Worm (Caenorhabditis elegans): ENCODE measurements around the gene bath-4.
"Not testable (repeated sequence)": the region's sequence is repeated elsewhere in the genome, so short reads cannot be mapped to it uniquely, and the experiment has no call there.

The bath-4 gene

DNA sequence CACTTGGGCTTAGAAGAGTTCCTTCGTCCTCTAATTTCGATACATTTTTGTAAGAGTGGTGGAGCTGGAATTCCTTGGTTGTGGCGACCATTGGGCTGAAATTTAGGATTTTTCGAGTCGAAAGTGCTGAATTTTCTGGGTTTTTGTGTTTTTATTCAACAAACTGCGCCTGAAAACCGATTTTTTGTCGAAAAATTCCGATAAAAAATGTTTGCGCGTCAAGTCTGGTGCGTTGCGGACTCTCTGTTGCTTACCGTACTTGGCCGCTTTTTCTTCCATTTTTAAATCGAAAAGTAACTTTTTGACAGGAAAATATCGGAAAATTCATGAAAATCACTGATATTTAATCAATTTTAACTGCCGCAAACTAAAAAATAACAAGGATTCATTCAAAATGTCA, at the start of gene bath-4:
Gene bath-4, minus strand, starts transcription at position 101 of the 400 bp plus-strand sequence.
- TF ChIP-seq zip-5 (tag; optimal IDR thresholded peaks at IDR 0.05) = no peak
- no peak for TF ChIP-seq ama-1 (optimal IDR thresholded peaks at IDR 0.05)
- TF ChIP-seq K09A11.1 (tag; optimal IDR thresholded peaks at IDR 0.05; ENCODE audit: insufficient read depth) = no peak
- no peak for TF ChIP-seq Y22D7AL.16 (tag; optimal IDR thresholded peaks at IDR 0.05)
- no peak for TF ChIP-seq nhr-232 (tag; optimal IDR thresholded peaks at IDR 0.05)
- TF ChIP-seq ceh-48 (tag; optimal IDR thresholded peaks at IDR 0.05) = no peak

- TF ChIP-seq odd-2, ceh-9, fax-1 (tag; optimal IDR thresholded peaks at IDR 0.05): not testable (repeated sequence)
Observed at ce11 chrII:1955568-1955967, 37.8 kb upstream of the bath-4 start, which contains the start of gene math-49. Gene math-49 (minus strand): TSS chrII:1955668.

- TF ChIP-seq syd-9 (tag; optimal IDR thresholded peaks at IDR 0.05) = no peak
- TF ChIP-seq elt-2 (tag; optimal IDR thresholded peaks at IDR 0.05) = peak; percentile 99
Observed at ce11 chrII:1949119-1949518, 31.4 kb upstream of the bath-4 start.

DNA sequence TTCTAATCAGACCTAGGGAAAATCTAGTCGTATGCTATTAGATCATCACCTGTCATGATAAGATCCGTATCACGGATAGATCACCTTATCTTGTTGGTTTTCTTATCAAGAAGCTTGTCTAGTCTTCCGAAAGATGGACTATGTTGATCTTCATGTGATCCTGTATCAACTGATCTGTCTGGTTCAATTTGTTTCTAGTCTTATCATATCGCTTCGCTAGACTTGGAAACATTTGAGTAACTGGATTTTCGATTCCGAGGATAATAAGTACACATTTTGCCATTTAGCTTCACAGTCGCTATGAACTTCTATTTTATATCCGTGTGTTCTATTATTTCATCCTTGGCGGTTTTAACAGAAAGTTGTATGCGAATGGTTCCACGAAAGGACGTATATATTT, 30.6 kb upstream of the bath-4 start, which contains the start of gene ZK250.2:
Gene ZK250.2, plus strand, starts transcription at position 301 of the 400 bp plus-strand sequence.
- TF ChIP-seq ceh-6 (GFP tag; optimal IDR thresholded peaks at IDR 0.05); K02D7.2 (tag; optimal IDR thresholded peaks at IDR 0.05); ceh-14 (tag; optimal IDR thresholded peaks at IDR 0.05): not testable (repeated sequence)

- TF ChIP-seq syd-9 (tag; optimal IDR thresholded peaks at IDR 0.05) = no peak
Observed at ce11 chrII:1946427-1946826, 28.7 kb upstream of the bath-4 start, which contains the start of gene math-48. Gene math-48 (minus strand): TSS chrII:1946527.

ce11 chrII:1945093-1945492, 27.3 kb upstream of the bath-4 start, which contains the start of gene ZK250.14:
Gene ZK250.14 (minus strand): TSS chrII:1945193.
- TF ChIP-seq ttx-3 (tag; optimal IDR thresholded peaks at IDR 0.05) (no peak), T23F11.4 (GFP tag; optimal IDR thresholded peaks at IDR 0.05) (no peak), tbx-2 (tag; optimal IDR thresholded peaks at IDR 0.05) (no peak), pag-3 (tag; optimal IDR thresholded peaks at IDR 0.05; ENCODE audit: borderline replicate concordance) (no peak), nhr-11 (tag; optimal IDR thresholded peaks at IDR 0.05) (no peak), K09A11.1 (tag; optimal IDR thresholded peaks at IDR 0.05; ENCODE audit: insufficient read depth) (no peak), nfya-1 (tag; optimal IDR thresholded peaks at IDR 0.05) (no peak), ceh-24 (tag; optimal IDR thresholded peaks at IDR 0.05) (no peak), fkh-6 (tag; optimal IDR thresholded peaks at IDR 0.05) (no peak), fkh-10 (GFP tag; optimal IDR thresholded peaks at IDR 0.05) (no peak), zip-5 (tag; optimal IDR thresholded peaks at IDR 0.05) (no peak), ceh-48 (tag; optimal IDR thresholded peaks at IDR 0.05) (no peak), dve-1 (tag; optimal IDR thresholded peaks at IDR 0.05) (no peak), ceh-45 (GFP tag; IDR thresholded peaks at IDR 0.05) (no peak), hlh-8 (tag; optimal IDR thresholded peaks at IDR 0.05) (no peak), ceh-2 (tag; optimal IDR thresholded peaks at IDR 0.05) (no peak), unc-86 (tag; optimal IDR thresholded peaks at IDR 0.05) (no peak), ets-4 (tag; optimal IDR thresholded peaks at IDR 0.05) (no peak), C08G9.2 (tag; optimal IDR thresholded peaks at IDR 0.05) (no peak), hlh-15 (tag; optimal IDR thresholded peaks at IDR 0.05) (no peak)

DNA sequence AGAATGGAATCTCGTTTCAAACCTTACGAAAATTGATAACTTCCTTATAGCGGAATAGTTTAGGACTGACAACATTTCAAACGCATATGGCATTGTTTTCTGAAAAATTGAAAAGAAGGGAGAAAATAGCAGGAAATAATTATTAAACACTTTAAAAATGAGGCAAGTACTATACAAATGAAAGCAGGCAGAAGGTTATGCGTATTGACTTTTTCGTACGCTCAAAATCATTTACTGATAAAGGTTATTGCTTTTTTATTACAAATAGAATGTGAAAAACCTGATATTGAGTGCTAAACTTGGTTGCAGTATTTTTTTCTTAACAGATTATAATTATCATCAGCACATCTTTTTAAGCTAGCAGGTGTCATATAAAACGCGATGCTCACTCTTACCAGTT, 21.9 kb upstream of the bath-4 start, which contains the start of gene ZK250.13:
Gene ZK250.13, minus strand, starts transcription at position 101 of the 400 bp plus-strand sequence.
- no peak for TF ChIP-seq ceh-9 (tag; optimal IDR thresholded peaks at IDR 0.05)
- TF ChIP-seq ahr-1 (tag; optimal IDR thresholded peaks at IDR 0.05) = no peak
- no peak for TF ChIP-seq fax-1 (tag; optimal IDR thresholded peaks at IDR 0.05)
- TF ChIP-seq dmd-4 (tag; optimal IDR thresholded peaks at IDR 0.05; ENCODE audit: borderline replicate concordance) = no peak
- no peak for TF ChIP-seq pqm-1 (tag; optimal IDR thresholded peaks at IDR 0.05)
- no peak for TF ChIP-seq sox-2 (GFP tag; IDR thresholded peaks at IDR 0.05)
- TF ChIP-seq pros-1 (tag; optimal IDR thresholded peaks at IDR 0.05) = no peak
- TF ChIP-seq pha-4 (tag; optimal IDR thresholded peaks at IDR 0.05) = no peak
- no peak for TF ChIP-seq che-1 (tag; optimal IDR thresholded peaks at IDR 0.05)
- TF ChIP-seq pag-3 (tag; optimal IDR thresholded peaks at IDR 0.05; ENCODE audit: borderline replicate concordance) = no peak
- no peak for TF ChIP-seq ceh-31 (tag; optimal IDR thresholded peaks at IDR 0.05)
- no peak for TF ChIP-seq K02D7.2 (tag; optimal IDR thresholded peaks at IDR 0.05)
- TF ChIP-seq ceh-34 (tag; optimal IDR thresholded peaks at IDR 0.05) = no peak
- TF ChIP-seq ceh-30 (tag; optimal IDR thresholded peaks at IDR 0.05) = no peak
- TF ChIP-seq hlh-8 (tag; optimal IDR thresholded peaks at IDR 0.05) = no peak
- no peak for TF ChIP-seq unc-86 (tag; optimal IDR thresholded peaks at IDR 0.05)
